Fruit fly (Drosophila melanogaster) whole organism: Measurements from ENCODE around the gene kek6.
A peak's percentile ranks its signal among the peaks of the same experiment; 100 is the strongest.

Experiments
- CG8478 ChIP-seq: fragments of >200 bp; optimal IDR thresholded peaks from 2 replicates; lab custom pipeline; 2018; ENCODE audit warnings: inconsistent platforms
- Dll ChIP-seq: fragments of >200 bp; optimal IDR thresholded peaks from 2 replicates; lab custom pipeline; 2017
- EcR ChIP-seq, 2 experiments: fragments of >200 bp; optimal IDR thresholded peaks; 2 replicates each; lab custom pipeline; 2017; ENCODE audit warnings: missing biosample characterization in 2 of 2, missing genetic modification characterization in 2 of 2, missing genetic modification reagents in 2 of 2
- psq ChIP-seq: fragments of >200 bp; optimal IDR thresholded peaks from 2 replicates; lab custom pipeline; 2017
- usp ChIP-seq: fragments of >200 bp; optimal IDR thresholded peaks from 2 replicates; lab custom pipeline; 2017; ENCODE audit warnings: missing biosample characterization, missing genetic modification characterization, mixed read lengths

DNA sequence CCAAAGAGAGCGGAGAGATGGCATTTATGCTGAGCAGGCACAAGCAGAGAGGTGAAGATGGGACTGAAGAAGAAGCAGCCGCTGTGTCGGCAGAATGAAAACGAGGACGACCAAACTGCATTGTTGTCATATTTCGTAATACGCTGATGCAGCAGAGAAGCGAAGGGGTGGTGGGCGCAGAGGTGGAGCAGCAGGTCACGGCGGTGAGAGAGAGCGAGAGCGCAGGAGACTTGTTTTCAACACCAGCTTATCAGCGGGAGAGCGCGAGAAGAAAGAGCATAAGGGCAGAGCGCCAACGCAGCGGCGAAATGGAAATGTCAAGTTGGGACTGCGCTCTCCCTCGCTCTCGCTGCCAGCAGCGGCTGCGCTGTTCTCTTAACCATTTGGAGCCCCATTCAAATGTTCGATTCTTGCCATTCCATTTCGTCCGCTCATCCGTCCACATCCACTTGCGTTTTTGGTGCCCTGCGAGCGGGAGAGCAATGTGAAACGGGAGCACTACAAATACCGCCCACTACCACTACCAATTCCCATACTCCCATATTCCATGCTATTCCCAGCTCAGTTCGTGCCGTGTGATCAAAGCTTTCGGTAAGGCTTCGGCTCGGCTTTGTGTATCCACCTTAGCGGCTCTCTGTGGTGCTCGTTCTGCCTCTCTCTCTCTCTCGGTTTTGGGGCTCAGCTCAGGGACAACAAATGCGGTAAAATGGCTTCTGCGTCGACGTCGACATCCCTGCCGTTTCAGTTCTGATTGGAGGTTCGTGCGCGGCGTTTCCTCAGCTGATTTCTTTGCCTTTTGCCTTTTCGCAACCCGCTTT lies 91.6 kb downstream of the kek6 start, which contains the start of gene ttk:
- TF ChIP-seq usp (GFP tag; lab: Kevin White, UChicago) (no peak), Dll (lab: Kevin White, UChicago) (peak; percentile 100), EcR (GFP tag; optimal IDR thresholded peaks at IDR 0.05; lab: Kevin White, UChicago) (peak in 1 of 2 experiments; percentile 19), CG8478 (lab: Kevin White, UChicago) (no peak), psq (lab: Kevin White, UChicago) (no peak)
